Worm (Caenorhabditis elegans) whole organism, late embryonic: ENCODE results near the gene inx-1.
A peak's percentile ranks its signal among the peaks of the same experiment; 100 is the strongest.

Experiments used
- C08G9.2 ChIP-seq: sonication (generic microtip); optimal IDR thresholded peaks from 2 replicates; lab custom pipeline; 2016; ENCODE audit warnings: mild to moderate bottlenecking, missing genetic modification characterization, moderate library complexity, missing compliant biosample characterization
- C38D4.7 ChIP-seq: fragments of 200-800 bp; sonication (Bioruptor generic); optimal IDR thresholded peaks from 2 replicates; lab custom pipeline; 2018; ENCODE audit warnings: mild to moderate bottlenecking, missing genetic modification characterization, moderate library complexity, missing compliant biosample characterization
- F13H6.1 ChIP-seq: sonication (generic microtip); optimal IDR thresholded peaks from 2 replicates; lab custom pipeline; 2016; ENCODE audit warnings: missing genetic modification characterization, missing compliant biosample characterization
- K02D7.2 ChIP-seq: sonication (generic microtip); optimal IDR thresholded peaks from 2 replicates; lab custom pipeline; 2017; ENCODE audit warnings: mild to moderate bottlenecking, missing genetic modification characterization, missing compliant biosample characterization
- T23F11.4 ChIP-seq: fragments of 200-800 bp; sonication (Bioruptor generic); optimal IDR thresholded peaks from 2 replicates; lab custom pipeline; 2018; ENCODE audit warnings: mild to moderate bottlenecking, missing genetic modification characterization, missing compliant biosample characterization
- Y22D7AL.16 ChIP-seq: sonication (generic microtip); optimal IDR thresholded peaks from 2 replicates; lab custom pipeline; 2016; ENCODE audit warnings: missing genetic modification characterization, missing compliant biosample characterization
- ama-1 ChIP-seq: fragments of 150-350 bp; optimal IDR thresholded peaks from 2 replicates; lab custom pipeline; 2014
- ceh-14 ChIP-seq: sonication (generic microtip); optimal IDR thresholded peaks from 2 replicates; lab custom pipeline; 2016; ENCODE audit warnings: missing genotype, missing genetic modification characterization, missing compliant biosample characterization
- ceh-18 ChIP-seq: sonication (generic microtip); optimal IDR thresholded peaks from 2 replicates; lab custom pipeline; 2016; ENCODE audit warnings: missing genetic modification characterization, missing compliant biosample characterization
- ceh-19 ChIP-seq: fragments of 200-800 bp; sonication (Bioruptor generic); optimal IDR thresholded peaks from 2 replicates; lab custom pipeline; 2018; ENCODE audit warnings: mild to moderate bottlenecking, missing genetic modification characterization, missing compliant biosample characterization
- ceh-22 ChIP-seq: sonication (generic microtip); optimal IDR thresholded peaks from 2 replicates; lab custom pipeline; 2017; ENCODE audit warnings: missing biosample characterization, missing genetic modification characterization
- ceh-24 ChIP-seq: sonication (generic microtip); optimal IDR thresholded peaks from 2 replicates; lab custom pipeline; 2016; ENCODE audit warnings: mild to moderate bottlenecking, missing genetic modification characterization, missing compliant biosample characterization
- ceh-31 ChIP-seq: sonication (generic microtip); optimal IDR thresholded peaks from 2 replicates; lab custom pipeline; 2016; ENCODE audit warnings: missing genetic modification characterization, missing compliant biosample characterization
- ceh-34 ChIP-seq: sonication (generic microtip); optimal IDR thresholded peaks from 2 replicates; lab custom pipeline; 2016; ENCODE audit warnings: mild to moderate bottlenecking, missing genetic modification characterization, missing compliant biosample characterization
- ceh-45 ChIP-seq: fragments of 200-800 bp; sonication (Bioruptor generic); IDR thresholded peaks from 2 replicates; pipeline ENCODE4 v1.3.6; 2022; ENCODE audit warnings: missing genetic modification reagents, missing genetic modification characterization, missing compliant biosample characterization
- ceh-48 ChIP-seq: sonication (generic microtip); optimal IDR thresholded peaks from 2 replicates; lab custom pipeline; 2016; ENCODE audit warnings: missing genetic modification characterization, inconsistent platforms, missing compliant biosample characterization
- ceh-6 ChIP-seq: fragments of 200-800 bp; sonication (Bioruptor generic); optimal IDR thresholded peaks from 2 replicates; lab custom pipeline; 2018; ENCODE audit warnings: mild to moderate bottlenecking, missing genetic modification characterization, missing compliant biosample characterization
- ceh-9 ChIP-seq: sonication (generic microtip); optimal IDR thresholded peaks from 2 replicates; lab custom pipeline; 2016; ENCODE audit warnings: mild to moderate bottlenecking, missing genetic modification characterization, inconsistent platforms, missing compliant biosample characterization
- che-1 ChIP-seq: sonication (generic microtip); optimal IDR thresholded peaks from 2 replicates; lab custom pipeline; 2016; ENCODE audit warnings: mild to moderate bottlenecking, missing genetic modification characterization, missing compliant biosample characterization
- dmd-4 ChIP-seq: sonication (generic microtip); optimal IDR thresholded peaks from 2 replicates; lab custom pipeline; 2016; ENCODE audit warnings: borderline replicate concordance, missing genetic modification characterization, missing compliant biosample characterization
- dve-1 ChIP-seq: sonication (generic microtip); optimal IDR thresholded peaks from 2 replicates; lab custom pipeline; 2017; ENCODE audit warnings: antibody characterized with exemption, mild to moderate bottlenecking, missing genetic modification characterization, missing compliant biosample characterization
- fkh-6 ChIP-seq: sonication (generic microtip); optimal IDR thresholded peaks from 2 replicates; lab custom pipeline; 2016; ENCODE audit warnings: missing genetic modification characterization, missing compliant biosample characterization
- hlh-15 ChIP-seq: sonication (generic microtip); optimal IDR thresholded peaks from 2 replicates; lab custom pipeline; 2016; ENCODE audit warnings: missing genetic modification characterization, missing compliant biosample characterization
- hlh-30 ChIP-seq: sonication (generic microtip); optimal IDR thresholded peaks from 2 replicates; lab custom pipeline; 2017; ENCODE audit warnings: antibody characterized with exemption, missing genetic modification characterization, missing compliant biosample characterization; ENCODE audit not compliant: insufficient read depth
- hlh-8 ChIP-seq: sonication (generic microtip); optimal IDR thresholded peaks from 2 replicates; lab custom pipeline; 2016; ENCODE audit warnings: missing genotype, missing genetic modification characterization, missing compliant biosample characterization
- lim-6 ChIP-seq: sonication (generic microtip); optimal IDR thresholded peaks from 2 replicates; lab custom pipeline; 2016; ENCODE audit warnings: missing genetic modification characterization, missing compliant biosample characterization
- lin-11 ChIP-seq: fragments of 200-800 bp; sonication (Bioruptor generic); optimal IDR thresholded peaks from 2 replicates; lab custom pipeline; 2018; ENCODE audit warnings: mild to moderate bottlenecking, missing genetic modification characterization, missing compliant biosample characterization
- madf-2 ChIP-seq: sonication (generic microtip); optimal IDR thresholded peaks from 2 replicates; lab custom pipeline; 2017; ENCODE audit warnings: missing genetic modification characterization, missing compliant biosample characterization
- mec-3 ChIP-seq: sonication (generic microtip); optimal IDR thresholded peaks from 2 replicates; lab custom pipeline; 2016; ENCODE audit warnings: borderline replicate concordance, missing genetic modification characterization, missing compliant biosample characterization
- nhr-11 ChIP-seq: fragments of 150-350 bp; optimal IDR thresholded peaks from 2 replicates; lab custom pipeline; 2014; ENCODE audit warnings: missing biosample characterization, missing genetic modification characterization
- npax-4 ChIP-seq: sonication (generic microtip); optimal IDR thresholded peaks from 2 replicates; lab custom pipeline; 2016; ENCODE audit warnings: missing genetic modification characterization, missing compliant biosample characterization
- pag-3 ChIP-seq: sonication (generic microtip); optimal IDR thresholded peaks from 2 replicates; lab custom pipeline; 2016; ENCODE audit warnings: missing compliant biosample characterization, missing genetic modification characterization, borderline replicate concordance
- pat-9 ChIP-seq: fragments of 200-800 bp; sonication (Bioruptor generic); optimal IDR thresholded peaks from 2 replicates; lab custom pipeline; 2018; ENCODE audit warnings: mild to moderate bottlenecking, missing genetic modification characterization, moderate library complexity, missing compliant biosample characterization
- pha-2 ChIP-seq: sonication (generic microtip); optimal IDR thresholded peaks from 2 replicates; lab custom pipeline; 2017; ENCODE audit warnings: mild to moderate bottlenecking, missing genetic modification characterization, missing compliant biosample characterization
- pros-1 ChIP-seq: fragments of 150-350 bp; optimal IDR thresholded peaks from 2 replicates; lab custom pipeline; 2014; ENCODE audit warnings: missing biosample characterization, missing genetic modification reagents, missing genetic modification characterization
- ref-2 ChIP-seq: sonication (generic microtip); optimal IDR thresholded peaks from 2 replicates; lab custom pipeline; 2016; ENCODE audit warnings: missing genetic modification characterization, missing compliant biosample characterization
- rnt-1 ChIP-seq: sonication (generic microtip); optimal IDR thresholded peaks from 2 replicates; lab custom pipeline; 2016; ENCODE audit warnings: missing genetic modification characterization, missing compliant biosample characterization
- sdc-2 ChIP-seq: sonication (generic microtip); optimal IDR thresholded peaks from 2 replicates; lab custom pipeline; 2016; ENCODE audit warnings: missing genotype, missing genetic modification characterization, missing compliant biosample characterization
- sox-4 ChIP-seq: sonication (generic microtip); optimal IDR thresholded peaks from 2 replicates; lab custom pipeline; 2017; ENCODE audit warnings: mild to moderate bottlenecking, missing genetic modification characterization, inconsistent platforms, missing compliant biosample characterization
- syd-9 ChIP-seq: sonication (generic microtip); optimal IDR thresholded peaks from 2 replicates; lab custom pipeline; 2016; ENCODE audit warnings: mild to moderate bottlenecking, missing genetic modification characterization, moderate library complexity, missing compliant biosample characterization
- tbx-2 ChIP-seq: sonication (generic microtip); optimal IDR thresholded peaks from 2 replicates; lab custom pipeline; 2016; ENCODE audit warnings: missing genetic modification characterization, missing compliant biosample characterization
- ttx-3 ChIP-seq: sonication (generic microtip); optimal IDR thresholded peaks from 2 replicates; lab custom pipeline; 2016; ENCODE audit warnings: missing genetic modification reagents, missing genetic modification characterization, missing compliant biosample characterization
- unc-42 ChIP-seq: sonication (generic microtip); optimal IDR thresholded peaks from 2 replicates; lab custom pipeline; 2016; ENCODE audit warnings: missing genotype, missing genetic modification characterization, missing compliant biosample characterization
- unc-86 ChIP-seq: sonication (generic microtip); optimal IDR thresholded peaks from 2 replicates; lab custom pipeline; 2016; ENCODE audit warnings: missing genetic modification characterization, missing compliant biosample characterization
- zip-5 ChIP-seq: sonication (generic microtip); optimal IDR thresholded peaks from 2 replicates; lab custom pipeline; 2016; ENCODE audit warnings: missing genetic modification characterization, missing compliant biosample characterization
- ztf-16 ChIP-seq: sonication (generic microtip); optimal IDR thresholded peaks from 2 replicates; lab custom pipeline; 2017; ENCODE audit warnings: missing genetic modification characterization, missing compliant biosample characterization

inx-1 gene

DNA sequence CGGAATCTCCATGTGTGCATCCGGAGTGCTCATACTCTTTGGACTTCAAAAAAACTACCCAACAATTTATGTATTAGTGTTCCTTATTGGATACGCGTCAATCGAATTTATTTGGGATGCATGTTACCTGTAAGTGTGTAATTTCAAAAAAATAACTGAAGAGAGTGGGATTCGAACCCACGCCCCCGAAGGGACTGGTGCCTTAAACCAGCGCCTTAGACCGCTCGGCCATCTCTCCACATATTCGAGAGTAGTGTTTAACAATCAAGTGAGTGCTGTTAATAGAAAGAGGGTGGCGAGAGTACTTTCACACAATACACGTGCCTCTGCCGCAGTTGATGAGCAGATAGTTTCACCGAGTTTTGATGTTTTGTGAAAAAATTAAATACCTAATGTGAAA is 53.2 kb downstream of the inx-1 start (continued):
- TF ChIP-seq ceh-14 (tag; lab: Kevin White, UChicago) (peak; percentile 65), T23F11.4 (GFP tag; lab: Kevin White, UChicago) (peak; percentile 10), hlh-15 (tag; lab: Kevin White, UChicago) (peak; percentile 33), ceh-34 (peak; percentile 36), mec-3 (tag; lab: Kevin White, UChicago) (no peak), dmd-4 (tag; lab: Kevin White, UChicago) (no peak), ceh-24 (peak; percentile 27), C08G9.2 (tag; lab: Kevin White, UChicago) (no peak), ttx-3 (peak; percentile 50), ama-1 (lab: Kevin White, UChicago) (no peak), fkh-6 (tag; lab: Kevin White, UChicago) (peak; percentile 51), sdc-2 (peak; percentile 64), lim-6 (no peak), ztf-16 (tag; lab: Kevin White, UChicago) (peak; percentile 71), ceh-45 (0 out of 2 replicates have a peak, but pooled peaks have one; percentile 56), che-1 (peak; percentile 68), ceh-22 (tag; lab: Kevin White, UChicago) (no peak), Y22D7AL.16 (tag; lab: Kevin White, UChicago) (peak; percentile 48), ceh-48 (tag; lab: Kevin White, UChicago) (peak; percentile 46), nhr-11 (tag; lab: Kevin White, UChicago) (no peak), rnt-1 (peak; percentile 47), pha-2 (tag; lab: Kevin White, UChicago) (peak; percentile 55), K02D7.2 (peak; percentile 3), F13H6.1 (tag; lab: Kevin White, UChicago) (no peak), sox-4 (tag; lab: Kevin White, UChicago) (peak; percentile 61), hlh-8 (peak; percentile 26), ceh-31 (peak; percentile 38), madf-2 (tag; lab: Kevin White, UChicago) (peak; percentile 47), C38D4.7 (GFP tag; lab: Kevin White, UChicago) (peak; percentile 58), ceh-19 (GFP tag; lab: Kevin White, UChicago) (peak; percentile 62)
- TF ChIP-seq, all 69 proteins: peak for 46

DNA sequence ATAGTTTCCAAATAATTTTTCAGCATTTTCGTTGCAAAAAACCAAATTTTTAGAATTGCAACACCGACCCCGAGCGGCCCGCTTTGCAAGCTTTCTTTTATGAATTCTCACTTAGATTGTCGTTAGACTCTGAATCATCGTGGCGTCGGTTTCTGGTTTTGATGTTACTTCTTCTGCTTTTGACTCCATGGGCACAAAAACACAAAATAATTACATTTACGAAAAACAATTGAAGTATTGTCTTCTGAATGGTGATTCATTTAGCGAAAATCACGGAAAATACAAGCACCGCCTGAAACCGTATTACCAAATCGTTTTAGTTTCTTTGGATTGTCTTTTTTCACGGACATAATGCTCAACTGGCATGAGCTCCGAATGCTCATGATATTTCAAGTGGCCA is 55.1 kb downstream of the inx-1 start, which contains the start of gene pes-23:
Gene pes-23, plus strand, starts transcription at position 301 of the 400 bp plus-strand sequence.
- TF ChIP-seq pros-1 (tag; lab: Kevin White, UChicago): no peak
- TF ChIP-seq C08G9.2 (tag; lab: Kevin White, UChicago): no peak
- TF ChIP-seq ttx-3: no peak
- no peak for TF ChIP-seq ztf-16 (tag; lab: Kevin White, UChicago)
- TF ChIP-seq sox-4 (tag; lab: Kevin White, UChicago): no peak
- no peak for TF ChIP-seq lin-11 (tag; lab: Kevin White, UChicago)
- TF ChIP-seq ceh-45: no peak
- no peak for TF ChIP-seq pag-3 (tag; lab: Kevin White, UChicago)
- TF ChIP-seq ceh-9 (tag; lab: Kevin White, UChicago): no peak
- TF ChIP-seq npax-4 (tag; lab: Kevin White, UChicago): no peak
- TF ChIP-seq tbx-2 (tag; lab: Kevin White, UChicago): no peak
- TF ChIP-seq pat-9 (tag; lab: Kevin White, UChicago): no peak
- no peak for TF ChIP-seq hlh-15 (tag; lab: Kevin White, UChicago)
- TF ChIP-seq, all 69 proteins: peak for 0

- TF ChIP-seq syd-9 (tag; lab: Kevin White, UChicago) (no peak), Y22D7AL.16 (tag; lab: Kevin White, UChicago) (no peak), unc-86 (tag; lab: Kevin White, UChicago) (no peak), npax-4 (tag; lab: Kevin White, UChicago) (no peak), unc-42 (tag; lab: Kevin White, UChicago) (no peak), ceh-22 (tag; lab: Kevin White, UChicago) (no peak), ceh-6 (no peak), rnt-1 (no peak), ama-1 (lab: Kevin White, UChicago) (no peak), ceh-24 (no peak), ceh-18 (no peak), hlh-30 (tag; lab: Kevin White, UChicago) (no peak), ref-2 (tag; lab: Kevin White, UChicago) (no peak), dve-1 (tag; lab: Kevin White, UChicago) (no peak), zip-5 (tag; lab: Kevin White, UChicago) (no peak)
Measured at ce11 chrX:6899848-6900247, 56.4 kb downstream of the inx-1 start, which contains the start of gene F14B8.4. Gene F14B8.4 (minus strand): TSS chrX:6899948.
